Worm (Caenorhabditis elegans) whole organism, early embryonic: ENCODE data around the gene eppl-1.

Source experiments
- ama-1 ChIP-seq: fragments of 150-350 bp; optimal IDR thresholded peaks from 2 replicates; lab custom pipeline; 2014
- hmbx-1 ChIP-seq: sonication (generic microtip); optimal IDR thresholded peaks from 2 replicates; lab custom pipeline; 2016; ENCODE audit warnings: mild to moderate bottlenecking, missing genetic modification characterization, missing compliant biosample characterization

- no peak for TF ChIP-seq ama-1 (lab: Kevin White, UChicago)
- no peak for TF ChIP-seq hmbx-1 (tag; lab: Kevin White, UChicago)
Measured at ce11 chrIV:8454076-8454475, 2.5 kb upstream of the eppl-1 start.
